Worm (Caenorhabditis elegans) whole organism, L1 larva: ENCODE results near the gene gldc-1.

Source experiments
- F16B12.6 ChIP-seq: fragments of 150-350 bp; optimal IDR thresholded peaks from 2 replicates; lab custom pipeline; 2014; ENCODE audit warnings: missing biosample characterization, missing genetic modification characterization
- aha-1 ChIP-seq: fragments of 150-350 bp; optimal IDR thresholded peaks from 2 replicates; lab custom pipeline; 2014; ENCODE audit warnings: missing biosample characterization, missing genetic modification characterization
- alr-1 ChIP-seq: fragments of 200-800 bp; sonication (Bioruptor generic); optimal IDR thresholded peaks from 2 replicates; lab custom pipeline; 2018; ENCODE audit warnings: borderline replicate concordance, mild to moderate bottlenecking, missing genetic modification characterization, missing compliant biosample characterization
- ceh-8 ChIP-seq: fragments of 200-800 bp; sonication (Bioruptor generic); optimal IDR thresholded peaks from 2 replicates; lab custom pipeline; 2018; ENCODE audit warnings: mild to moderate bottlenecking, missing genetic modification characterization, moderate library complexity, missing compliant biosample characterization
- ceh-82 ChIP-seq, 3 experiments: fragments of 150-350 bp in 1 of 3; sonication (generic microtip) in 2 of 3; optimal IDR thresholded peaks; 2 replicates each; lab custom pipeline; 2014 to 2017; ENCODE audit warnings: missing biosample characterization in 3 of 3, missing genetic modification characterization in 3 of 3
- ceh-88 ChIP-seq: fragments of 200-800 bp; sonication (Bioruptor generic); IDR thresholded peaks from 2 replicates; pipeline ENCODE4 v1.3.6; 2022; ENCODE audit warnings: missing genetic modification characterization, missing compliant biosample characterization
- dpl-1 ChIP-seq, 3 experiments: fragments of 150-350 bp in 2 of 3; sonication (generic microtip) in 1 of 3; optimal IDR thresholded peaks; 2 replicates each; lab custom pipeline; 2014 to 2017; ENCODE audit warnings: missing biosample characterization in 3 of 3, missing genetic modification characterization in 3 of 3, missing genetic modification reagents in 3 of 3
- dsc-1 ChIP-seq: sonication (generic microtip); optimal IDR thresholded peaks from 2 replicates; lab custom pipeline; 2016; ENCODE audit warnings: mild to moderate bottlenecking, missing genetic modification characterization, missing compliant biosample characterization
- efl-1 ChIP-seq, 4 experiments: fragments of 150-350 bp; optimal IDR thresholded peaks in 3 of 4; peaks in 1 of 4; 1 replicate in 1 of 4; 2 replicates in 3 of 4; lab custom pipeline; 2014; ENCODE audit warnings: missing biosample characterization in 2 of 4, missing genetic modification characterization in 2 of 4, missing genetic modification reagents in 2 of 4
- egl-27 ChIP-seq, 2 experiments: fragments of 150-350 bp in 1 of 2; sonication (generic microtip); optimal IDR thresholded peaks; 3 replicates each; lab custom pipeline; 2017 to 2018; ENCODE audit warnings: missing biosample characterization in 2 of 2, missing genetic modification characterization in 2 of 2, missing genetic modification reagents in 2 of 2
- elt-2 ChIP-seq: sonication (generic microtip); optimal IDR thresholded peaks from 2 replicates; lab custom pipeline; 2016; ENCODE audit warnings: missing genetic modification characterization, mild to moderate bottlenecking, inconsistent platforms, missing compliant biosample characterization, missing genetic modification reagents
- elt-3 ChIP-seq, 6 experiments: fragments of 150-350 bp in 1 of 6; sonication (generic microtip); optimal IDR thresholded peaks; 2 replicates each; lab custom pipeline; 2017 to 2018; ENCODE audit warnings: missing biosample characterization in 6 of 6, missing genetic modification characterization in 6 of 6, inconsistent platforms in 1 of 6
- fkh-10 ChIP-seq: sonication (generic microtip); optimal IDR thresholded peaks from 2 replicates; lab custom pipeline; 2017; ENCODE audit warnings: missing biosample characterization, missing genetic modification reagents, missing genetic modification characterization
- grh-1 ChIP-seq: fragments of 200-800 bp; sonication (Bioruptor generic); IDR thresholded peaks from 2 replicates; pipeline ENCODE4 v1.3.6; 2022; ENCODE audit warnings: missing genetic modification reagents, missing genetic modification characterization, missing compliant biosample characterization
- hlh-4 ChIP-seq: sonication (generic microtip); optimal IDR thresholded peaks from 2 replicates; lab custom pipeline; 2016; ENCODE audit warnings: mild to moderate bottlenecking, missing genetic modification characterization, missing compliant biosample characterization
- hpl-2 ChIP-seq: fragments of 150-350 bp; optimal IDR thresholded peaks from 2 replicates; lab custom pipeline; 2014; ENCODE audit warnings: missing biosample characterization, missing genetic modification reagents, missing genetic modification characterization
- jun-1 ChIP-seq: fragments of 150-350 bp; optimal IDR thresholded peaks from 2 replicates; lab custom pipeline; 2014; ENCODE audit warnings: missing biosample characterization, missing genetic modification reagents, missing genetic modification characterization
- lin-14 ChIP-seq: fragments of 200-800 bp; sonication (Bioruptor generic); optimal IDR thresholded peaks from 2 replicates; lab custom pipeline; 2018; ENCODE audit warnings: mild to moderate bottlenecking, missing genetic modification characterization, moderate library complexity, missing compliant biosample characterization
- lin-15B ChIP-seq: fragments of 150-350 bp; sonication (generic microtip); optimal IDR thresholded peaks from 3 replicates; lab custom pipeline; 2014; ENCODE audit warnings: missing biosample characterization, missing genetic modification characterization
- lin-35 ChIP-seq, 2 experiments: fragments of 150-350 bp; optimal IDR thresholded peaks; 2 replicates each; lab custom pipeline; 2014; ENCODE audit warnings: missing biosample characterization in 2 of 2, missing genetic modification characterization in 2 of 2, missing genetic modification reagents in 2 of 2
- lir-3 ChIP-seq: sonication (generic microtip); optimal IDR thresholded peaks from 2 replicates; lab custom pipeline; 2016; ENCODE audit warnings: mild to moderate bottlenecking, missing genetic modification characterization, moderate library complexity, missing compliant biosample characterization; ENCODE audit not compliant: poor library complexity
- lsy-2 ChIP-seq, 2 experiments: fragments of 150-350 bp; optimal IDR thresholded peaks; 2 replicates each; lab custom pipeline; 2014; ENCODE audit warnings: missing biosample characterization in 2 of 2, missing genetic modification characterization in 2 of 2
- nhr-20 ChIP-seq: sonication (generic microtip); optimal IDR thresholded peaks from 2 replicates; lab custom pipeline; 2016; ENCODE audit warnings: mild to moderate bottlenecking, missing genetic modification characterization, missing compliant biosample characterization
- nhr-47 ChIP-seq: sonication (generic microtip); optimal IDR thresholded peaks from 2 replicates; lab custom pipeline; 2016; ENCODE audit warnings: mild to moderate bottlenecking, missing genetic modification characterization, moderate library complexity, missing compliant biosample characterization
- nhr-76 ChIP-seq: sonication (generic microtip); optimal IDR thresholded peaks from 2 replicates; lab custom pipeline; 2017; ENCODE audit warnings: missing biosample characterization, missing genetic modification characterization
- nhr-84 ChIP-seq: sonication (generic microtip); optimal IDR thresholded peaks from 2 replicates; lab custom pipeline; 2017; ENCODE audit warnings: missing biosample characterization, missing genetic modification characterization
- nhr-85 ChIP-seq: sonication (generic microtip); peaks from one replicate; lab custom pipeline; 2016; ENCODE audit warnings: missing genetic modification characterization, inconsistent platforms, missing compliant biosample characterization
- skn-1 ChIP-seq: fragments of 150-350 bp; optimal IDR thresholded peaks from 2 replicates; lab custom pipeline; 2014; ENCODE audit warnings: missing biosample characterization, missing genetic modification characterization
- sox-4 ChIP-seq: sonication (generic microtip); optimal IDR thresholded peaks from 2 replicates; lab custom pipeline; 2016; ENCODE audit warnings: missing genetic modification characterization, missing compliant biosample characterization
- sptf-1 ChIP-seq: fragments of 150-350 bp; optimal IDR thresholded peaks from 2 replicates; lab custom pipeline; 2014; ENCODE audit warnings: missing biosample characterization, missing genetic modification characterization
- sup-37 ChIP-seq: fragments of 200-800 bp; sonication (Bioruptor generic); optimal IDR thresholded peaks from 2 replicates; lab custom pipeline; 2018; ENCODE audit warnings: mild to moderate bottlenecking, missing genetic modification characterization, missing compliant biosample characterization
- tbx-2 ChIP-seq: sonication (generic microtip); optimal IDR thresholded peaks from 2 replicates; lab custom pipeline; 2016; ENCODE audit warnings: missing genetic modification characterization, missing compliant biosample characterization
- unc-130 ChIP-seq: fragments of 150-350 bp; optimal IDR thresholded peaks from 2 replicates; lab custom pipeline; 2017; ENCODE audit warnings: missing biosample characterization, missing genetic modification characterization, inconsistent platforms
- unc-62 ChIP-seq: fragments of 150-350 bp; optimal IDR thresholded peaks from 2 replicates; lab custom pipeline; 2014; ENCODE audit warnings: missing biosample characterization, missing genetic modification reagents, missing genetic modification characterization
- unc-86 ChIP-seq: sonication (generic microtip); optimal IDR thresholded peaks from 2 replicates; lab custom pipeline; 2016; ENCODE audit warnings: missing genetic modification characterization, missing compliant biosample characterization
- unc-98 ChIP-seq: fragments of 200-800 bp; sonication (Bioruptor generic); IDR thresholded peaks from 2 replicates; pipeline ENCODE4 v1.3.6; 2022; ENCODE audit warnings: missing genetic modification characterization, missing compliant biosample characterization
- vab-15 ChIP-seq: sonication (generic microtip); optimal IDR thresholded peaks from 2 replicates; lab custom pipeline; 2017; ENCODE audit warnings: missing genotype, mild to moderate bottlenecking, missing genetic modification characterization, missing compliant biosample characterization
- ztf-11 ChIP-seq, 2 experiments: sonication (generic microtip); optimal IDR thresholded peaks; 2 replicates each; lab custom pipeline; 2016 to 2017; ENCODE audit warnings: missing genetic modification characterization in 2 of 2, missing biosample characterization in 1 of 2, missing compliant biosample characterization in 1 of 2

The gldc-1 gene

ce11 chrII:6047639-6048159, 2.5 kb upstream of the gldc-1 start, which contains the start of the genes R12C12.6 and ran-5 (continued):
- TF ChIP-seq sptf-1 (tag; lab: Kevin White, UChicago) (no peak), nhr-84 (tag; lab: Kevin White, UChicago) (no peak), lir-3 (peak; percentile 72), dpl-1 (GFP tag; optimal IDR thresholded peaks at IDR 0.05; lab: Kevin White, UChicago) (peak; percentile 75 to 86 (median 84)), sox-4 (tag; lab: Kevin White, UChicago) (peak; percentile 70), hpl-2 (GFP tag; lab: Kevin White, UChicago) (peak; percentile 24), nhr-76 (tag; lab: Kevin White, UChicago) (no peak), ceh-82 (tag; optimal IDR thresholded peaks at IDR 0.05; lab: Kevin White, UChicago) (peak; percentile 82 to 91 (median 87)), efl-1 (optimal IDR thresholded peaks at IDR 0.05; lab: Kevin White, UChicago) (peak; percentile 85 to 88), efl-1 (GFP tag; optimal IDR thresholded peaks at IDR 0.05 in 1 of 2; lab: Kevin White, UChicago) (peak; percentile 80 to 98), unc-62 (GFP tag; lab: Kevin White, UChicago) (no peak), jun-1 (tag; lab: Kevin White, UChicago) (peak; percentile 58), nhr-85 (peak; percentile 94), skn-1 (tag; lab: Kevin White, UChicago) (peak; percentile 63), alr-1 (tag; lab: Kevin White, UChicago) (no peak), grh-1 (GFP tag; lab: Robert Waterston, UW) (peak; percentile 86)

ce11 chrII:6049546-6049945, 674 bp upstream of the gldc-1 start:
- TF ChIP-seq jun-1 (tag; lab: Kevin White, UChicago) (no peak), unc-86 (tag; lab: Kevin White, UChicago) (no peak), elt-3 (tag; optimal IDR thresholded peaks at IDR 0.05; lab: Kevin White, UChicago) (peak in 3 of 6 experiments; percentile 13 to 73 (median 18)), egl-27 (tag; optimal IDR thresholded peaks at IDR 0.05; lab: Kevin White, UChicago) (no peak), tbx-2 (tag; lab: Kevin White, UChicago) (no peak), hlh-4 (tag; lab: Kevin White, UChicago) (no peak), unc-130 (no peak), ceh-88 (no peak), ztf-11 (tag; optimal IDR thresholded peaks at IDR 0.05; lab: Kevin White, UChicago) (no peak), skn-1 (tag; lab: Kevin White, UChicago) (no peak), nhr-47 (no peak), lin-35 (GFP tag; optimal IDR thresholded peaks at IDR 0.05; lab: Kevin White, UChicago) (peak in 1 of 2 experiments; percentile 25), fkh-10 (GFP tag; lab: Kevin White, UChicago) (no peak), dsc-1 (no peak), sup-37 (no peak), lsy-2 (tag; optimal IDR thresholded peaks at IDR 0.05; lab: Kevin White, UChicago) (peak in 1 of 2 experiments; percentile 9), ceh-8 (no peak), efl-1 (optimal IDR thresholded peaks at IDR 0.05; lab: Kevin White, UChicago) (no peak), efl-1 (GFP tag; optimal IDR thresholded peaks at IDR 0.05 in 1 of 2; lab: Kevin White, UChicago) (peak in 1 of 2 experiments; percentile 89), unc-98 (GFP tag; lab: Robert Waterston, UW) (no peak), aha-1 (tag; lab: Kevin White, UChicago) (no peak), lin-15B (tag; lab: Kevin White, UChicago) (no peak), lin-14 (GFP tag; lab: Kevin White, UChicago) (peak; percentile 21), F16B12.6 (no peak), nhr-20 (peak; percentile 12), grh-1 (GFP tag; lab: Robert Waterston, UW) (no peak), sptf-1 (tag; lab: Kevin White, UChicago) (no peak), elt-2 (peak; percentile 49), vab-15 (tag; lab: Kevin White, UChicago) (no peak)
